Worm (Caenorhabditis elegans): ENCODE results near the gene clk-2.

DNA sequence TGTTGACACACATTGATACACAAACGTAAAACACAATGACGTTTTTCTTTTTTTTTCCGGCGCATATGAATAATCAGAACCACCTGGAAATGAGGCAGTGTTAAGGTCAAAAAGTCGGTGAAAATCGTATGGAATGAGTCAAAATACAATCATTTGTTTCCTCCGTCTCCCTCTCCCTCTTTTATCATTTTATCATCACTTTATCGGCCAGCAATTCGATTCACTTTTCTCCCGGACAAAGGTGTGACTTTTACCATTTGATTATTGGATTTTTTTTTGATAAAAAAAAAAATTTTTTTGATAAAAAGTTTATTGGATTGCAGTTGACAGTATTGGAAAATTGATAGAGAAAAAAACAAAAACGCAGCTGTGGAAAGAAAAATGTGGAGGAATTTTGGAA, 39.4 kb downstream of the clk-2 start:
- no peak for TF ChIP-seq ama-1 (optimal IDR thresholded peaks at IDR 0.05)
- no peak for TF ChIP-seq hmg-4 (GFP tag; optimal IDR thresholded peaks at IDR 0.05)
- no peak for TF ChIP-seq tbx-37 (GFP tag; conservative IDR thresholded peaks at IDR 0.05)
- no peak for TF ChIP-seq tra-4 (tag; optimal IDR thresholded peaks at IDR 0.05)
- no peak for TF ChIP-seq pes-1 (GFP tag; IDR thresholded peaks at IDR 0.05)
- TF ChIP-seq ets-7 (tag; optimal IDR thresholded peaks at IDR 0.05): no peak
- no peak for TF ChIP-seq aly-1 (tag; optimal IDR thresholded peaks at IDR 0.05)
- no peak for TF ChIP-seq flt-1 (GFP tag; IDR thresholded peaks at IDR 0.05)
- TF ChIP-seq hnd-1 (tag; optimal IDR thresholded peaks at IDR 0.05): no peak
- no peak for TF ChIP-seq hmbx-1 (tag; optimal IDR thresholded peaks at IDR 0.05)

Measured in whole organism, early embryonic.